Worm (Caenorhabditis elegans): Measurements from ENCODE around the gene unc-58.

The unc-58 gene

DNA sequence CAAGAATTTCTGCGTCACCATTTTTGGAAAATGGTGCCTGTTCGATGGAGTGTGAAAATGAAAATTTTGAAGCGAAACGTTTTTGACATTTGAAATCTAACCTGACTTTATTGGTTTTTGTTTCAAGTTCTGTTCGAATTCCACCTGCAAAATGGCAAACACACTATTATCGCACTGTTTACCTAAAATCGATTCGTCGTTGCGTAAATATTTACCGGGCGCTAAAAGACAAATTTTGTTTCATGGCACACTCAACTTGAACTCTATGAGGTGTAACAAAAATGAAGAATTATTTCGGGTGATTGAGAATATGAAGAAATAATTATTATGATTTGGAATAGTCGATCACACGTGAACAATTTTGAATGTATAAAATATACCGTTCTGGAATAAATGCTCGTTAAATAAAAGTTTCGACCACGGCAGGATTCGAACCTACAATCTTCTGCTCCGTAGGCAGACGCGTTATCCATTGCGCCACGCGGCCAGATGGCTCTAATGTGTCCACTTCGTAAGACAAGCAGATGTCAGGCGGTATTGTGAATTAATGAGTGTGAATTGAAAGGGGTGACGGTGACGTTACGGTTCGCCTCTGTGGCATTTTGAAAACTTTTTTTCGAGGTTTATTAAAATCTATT lies 15.4 kb upstream of the unc-58 start (continued):
- peak in 1 of 2 experiments; percentile 39 for TF ChIP-seq lsy-2 (tag; optimal IDR thresholded peaks at IDR 0.05)
- TF ChIP-seq nhr-77 (tag; optimal IDR thresholded peaks at IDR 0.05) = no peak
- no peak for TF ChIP-seq ceh-82 (tag; optimal IDR thresholded peaks at IDR 0.05)
- no peak for TF ChIP-seq ces-1 (GFP tag; optimal IDR thresholded peaks at IDR 0.05)
- no peak for TF ChIP-seq hif-1 (tag; optimal IDR thresholded peaks at IDR 0.05)
- TF ChIP-seq lin-38 (GFP tag; IDR thresholded peaks at IDR 0.05) = peak; percentile 61
- TF ChIP-seq spr-1 (tag; optimal IDR thresholded peaks at IDR 0.05) = peak; percentile 13
- TF ChIP-seq ceh-28 (tag; optimal IDR thresholded peaks at IDR 0.05) = no peak
- peak; percentile 96 for TF ChIP-seq aha-1 (tag)
- TF ChIP-seq egl-27 (tag; optimal IDR thresholded peaks at IDR 0.05) = no peak
- 0 out of 2 replicates have a peak, but pooled peaks have one; percentile 37 for TF ChIP-seq F26F4.8 (GFP tag; conservative IDR thresholded peaks at IDR 0.05)
- TF ChIP-seq nhr-42 (GFP tag; IDR thresholded peaks at IDR 0.05) = no peak
- no peak for TF ChIP-seq ZK546.5 (tag; optimal IDR thresholded peaks at IDR 0.05)
- no peak for TF ChIP-seq ceh-62 (tag; optimal IDR thresholded peaks at IDR 0.05)
- TF ChIP-seq dmd-6 (GFP tag; IDR thresholded peaks at IDR 0.05) = no peak
- no peak for TF ChIP-seq F10B5.3 (tag; optimal IDR thresholded peaks at IDR 0.05)
- no peak for TF ChIP-seq zfp-3 (GFP tag; conservative IDR thresholded peaks at IDR 0.05)
- TF ChIP-seq saeg-2 (GFP tag; IDR thresholded peaks at IDR 0.05) = no peak
- no peak for TF ChIP-seq pqm-1 (tag; optimal IDR thresholded peaks at IDR 0.05)
- TF ChIP-seq lin-29 (GFP tag; IDR thresholded peaks at IDR 0.05) = no peak
- peak; percentile 61 for TF ChIP-seq dve-1 (tag; optimal IDR thresholded peaks at IDR 0.05; ENCODE audit: insufficient read depth)
- TF ChIP-seq ztf-11 (tag; optimal IDR thresholded peaks at IDR 0.05) = no peak
- TF ChIP-seq cey-2 (tag; optimal IDR thresholded peaks at IDR 0.05; ENCODE audit: borderline replicate concordance, insufficient read depth) = no peak
- no peak for TF ChIP-seq duxl-1 (tag; optimal IDR thresholded peaks at IDR 0.05; ENCODE audit: poor library complexity)
- TF ChIP-seq rbr-2 (tag; optimal IDR thresholded peaks at IDR 0.05) = no peak
- peak; percentile 45 for TF ChIP-seq mes-2 (tag; optimal IDR thresholded peaks at IDR 0.05; ENCODE audit: poor library complexity, severe bottlenecking)
- no peak for TF ChIP-seq mxl-3 (GFP tag; optimal IDR thresholded peaks at IDR 0.05)
- peak; percentile 38 to 71 for TF ChIP-seq daf-16 (GFP tag; optimal IDR thresholded peaks at IDR 0.05)
- TF ChIP-seq daf-16 (tag; optimal IDR thresholded peaks at IDR 0.05) = peak; percentile 95
- no peak for TF ChIP-seq zip-11 (GFP tag; IDR thresholded peaks at IDR 0.05)
- no peak for TF ChIP-seq skn-1 (tag; optimal IDR thresholded peaks at IDR 0.05)
- no peak for TF ChIP-seq R02D3.7 (tag; optimal IDR thresholded peaks at IDR 0.05)
- no peak for TF ChIP-seq jun-1 (tag; optimal IDR thresholded peaks at IDR 0.05)
- TF ChIP-seq set-16 (GFP tag; IDR thresholded peaks at IDR 0.05) = no peak
- peak; percentile 59 for TF ChIP-seq nhr-48 (tag; optimal IDR thresholded peaks at IDR 0.05)
- no peak for TF ChIP-seq ceh-32 (tag; optimal IDR thresholded peaks at IDR 0.05; ENCODE audit: poor library complexity)
- TF ChIP-seq T20F7.1 (GFP tag; optimal IDR thresholded peaks at IDR 0.05) = no peak
- TF ChIP-seq dpl-1 (GFP tag; optimal IDR thresholded peaks at IDR 0.05) = no peak
- TF ChIP-seq madf-5 (GFP tag; IDR thresholded peaks at IDR 0.05) = peak in 1 of 2 experiments; percentile 53; a peak in 1 of 4 replicates
- no peak for TF ChIP-seq Y105C5A.15 (GFP tag; IDR thresholded peaks at IDR 0.05)
- no peak for TF ChIP-seq D1046.2 (GFP tag; IDR thresholded peaks at IDR 0.05)
- TF ChIP-seq lin-15B (tag; optimal IDR thresholded peaks at IDR 0.05) = no peak
- TF ChIP-seq ztf-7 (tag; optimal IDR thresholded peaks at IDR 0.05) = no peak
- peak; percentile 59; the same call in 1 of the 2 replicates for TF ChIP-seq dmd-8 (GFP tag; IDR thresholded peaks at IDR 0.05)
- TF ChIP-seq unc-62 (GFP tag; optimal IDR thresholded peaks at IDR 0.05 in 1 of 2) = no peak
- no peak for TF ChIP-seq unc-62 (tag; optimal IDR thresholded peaks at IDR 0.05)
- TF ChIP-seq arid-1 (GFP tag; conservative IDR thresholded peaks at IDR 0.05) = peak; percentile 49
- peak; percentile 5 for TF ChIP-seq Y5F2A.4 (GFP tag; optimal IDR thresholded peaks at IDR 0.05)
- TF ChIP-seq pha-4 (GFP tag; IDR thresholded peaks at IDR 0.05) = peak; percentile 73
- TF ChIP-seq pha-4 (tag; optimal IDR thresholded peaks at IDR 0.05) = peak; percentile 63
- TF ChIP-seq spr-3 (GFP tag; optimal IDR thresholded peaks at IDR 0.05) = no peak

All from whole organism, L4 larva.